Worm (Caenorhabditis elegans) whole organism, L1 larva: Measurements from ENCODE around the gene B0280.11.
A peak's percentile ranks its signal among the peaks of the same experiment; 100 is the strongest.

Experiments used
- F16B12.6 ChIP-seq: fragments of 150-350 bp; optimal IDR thresholded peaks from 2 replicates; lab custom pipeline; 2014; ENCODE audit warnings: missing biosample characterization, missing genetic modification characterization
- Y116A8C.19 ChIP-seq: sonication (generic microtip); optimal IDR thresholded peaks from 2 replicates; lab custom pipeline; 2016; ENCODE audit warnings: missing compliant biosample characterization, missing genetic modification characterization, borderline replicate concordance
- aha-1 ChIP-seq: fragments of 150-350 bp; optimal IDR thresholded peaks from 2 replicates; lab custom pipeline; 2014; ENCODE audit warnings: missing biosample characterization, missing genetic modification characterization
- ama-1 ChIP-seq: fragments of 150-350 bp; optimal IDR thresholded peaks from 2 replicates; lab custom pipeline; 2014
- blmp-1 ChIP-seq: fragments of 150-350 bp; optimal IDR thresholded peaks from 2 replicates; lab custom pipeline; 2014; ENCODE audit warnings: missing biosample characterization, missing genetic modification characterization
- ceh-63 ChIP-seq: fragments of 200-800 bp; sonication (Bioruptor generic); optimal IDR thresholded peaks from 2 replicates; lab custom pipeline; 2018; ENCODE audit warnings: mild to moderate bottlenecking, missing genetic modification characterization, missing compliant biosample characterization
- ceh-8 ChIP-seq: fragments of 200-800 bp; sonication (Bioruptor generic); optimal IDR thresholded peaks from 2 replicates; lab custom pipeline; 2018; ENCODE audit warnings: mild to moderate bottlenecking, missing genetic modification characterization, moderate library complexity, missing compliant biosample characterization
- ceh-82 ChIP-seq, 3 experiments: fragments of 150-350 bp in 1 of 3; sonication (generic microtip) in 2 of 3; optimal IDR thresholded peaks; 2 replicates each; lab custom pipeline; 2014 to 2017; ENCODE audit warnings: missing biosample characterization in 3 of 3, missing genetic modification characterization in 3 of 3
- ceh-88 ChIP-seq: fragments of 200-800 bp; sonication (Bioruptor generic); IDR thresholded peaks from 2 replicates; pipeline ENCODE4 v1.3.6; 2022; ENCODE audit warnings: missing genetic modification characterization, missing compliant biosample characterization
- ces-1 ChIP-seq: fragments of 150-350 bp; optimal IDR thresholded peaks from 2 replicates; lab custom pipeline; 2014; ENCODE audit warnings: missing biosample characterization, missing genetic modification reagents, missing genetic modification characterization
- dpl-1 ChIP-seq, 3 experiments: fragments of 150-350 bp in 2 of 3; sonication (generic microtip) in 1 of 3; optimal IDR thresholded peaks; 2 replicates each; lab custom pipeline; 2014 to 2017; ENCODE audit warnings: missing biosample characterization in 3 of 3, missing genetic modification characterization in 3 of 3, missing genetic modification reagents in 3 of 3
- efl-3 ChIP-seq: fragments of 200-800 bp; sonication (Bioruptor generic); optimal IDR thresholded peaks from 2 replicates; lab custom pipeline; 2018; ENCODE audit warnings: mild to moderate bottlenecking, missing genetic modification characterization, missing compliant biosample characterization
- elt-2 ChIP-seq: sonication (generic microtip); optimal IDR thresholded peaks from 2 replicates; lab custom pipeline; 2016; ENCODE audit warnings: missing genetic modification characterization, mild to moderate bottlenecking, inconsistent platforms, missing compliant biosample characterization, missing genetic modification reagents
- ets-5 ChIP-seq: fragments of 200-800 bp; sonication (Bioruptor generic); IDR thresholded peaks from 2 replicates; pipeline ENCODE4 v1.3.6; 2022; ENCODE audit warnings: missing genetic modification characterization, missing compliant biosample characterization
- fkh-10 ChIP-seq: sonication (generic microtip); optimal IDR thresholded peaks from 2 replicates; lab custom pipeline; 2017; ENCODE audit warnings: missing biosample characterization, missing genetic modification reagents, missing genetic modification characterization
- fkh-4 ChIP-seq: sonication (generic microtip); optimal IDR thresholded peaks from 2 replicates; lab custom pipeline; 2016; ENCODE audit warnings: missing compliant biosample characterization, missing genetic modification characterization, borderline replicate concordance
- fkh-8 ChIP-seq: sonication (generic microtip); optimal IDR thresholded peaks from 2 replicates; lab custom pipeline; 2016; ENCODE audit warnings: mild to moderate bottlenecking, missing genetic modification characterization, missing compliant biosample characterization
- fos-1 ChIP-seq: fragments of 150-350 bp; optimal IDR thresholded peaks from 2 replicates; lab custom pipeline; 2014; ENCODE audit warnings: missing biosample characterization, missing genetic modification characterization
- hlh-17 ChIP-seq: fragments of 200-800 bp; sonication (Bioruptor generic); optimal IDR thresholded peaks from 2 replicates; lab custom pipeline; 2018; ENCODE audit warnings: missing genetic modification characterization, mild to moderate bottlenecking, missing compliant biosample characterization, moderate library complexity, borderline replicate concordance
- hpl-2 ChIP-seq: fragments of 150-350 bp; optimal IDR thresholded peaks from 2 replicates; lab custom pipeline; 2014; ENCODE audit warnings: missing biosample characterization, missing genetic modification reagents, missing genetic modification characterization
- isw-1 ChIP-seq: fragments of 200-800 bp; sonication (Bioruptor generic); IDR thresholded peaks from 2 replicates; pipeline ENCODE4 v1.3.6; 2022; ENCODE audit warnings: missing genetic modification characterization, missing compliant biosample characterization
- jun-1 ChIP-seq: fragments of 150-350 bp; optimal IDR thresholded peaks from 2 replicates; lab custom pipeline; 2014; ENCODE audit warnings: missing biosample characterization, missing genetic modification reagents, missing genetic modification characterization
- lin-13 ChIP-seq: fragments of 150-350 bp; optimal IDR thresholded peaks from 2 replicates; lab custom pipeline; 2014; ENCODE audit warnings: missing biosample characterization, missing genetic modification reagents, missing genetic modification characterization
- lin-14 ChIP-seq: fragments of 200-800 bp; sonication (Bioruptor generic); optimal IDR thresholded peaks from 2 replicates; lab custom pipeline; 2018; ENCODE audit warnings: mild to moderate bottlenecking, missing genetic modification characterization, moderate library complexity, missing compliant biosample characterization
- lin-15B ChIP-seq: fragments of 150-350 bp; sonication (generic microtip); optimal IDR thresholded peaks from 3 replicates; lab custom pipeline; 2014; ENCODE audit warnings: missing biosample characterization, missing genetic modification characterization
- lin-35 ChIP-seq, 2 experiments: fragments of 150-350 bp; optimal IDR thresholded peaks; 2 replicates each; lab custom pipeline; 2014; ENCODE audit warnings: missing biosample characterization in 2 of 2, missing genetic modification characterization in 2 of 2, missing genetic modification reagents in 2 of 2
- lin-39 ChIP-seq: fragments of 150-350 bp; optimal IDR thresholded peaks from 2 replicates; lab custom pipeline; 2014; ENCODE audit warnings: missing biosample characterization, missing genetic modification reagents, missing genetic modification characterization
- mep-1 ChIP-seq: fragments of 150-350 bp; optimal IDR thresholded peaks from 2 replicates; lab custom pipeline; 2014; ENCODE audit warnings: missing biosample characterization, missing genetic modification characterization
- nhr-11 ChIP-seq: fragments of 150-350 bp; optimal IDR thresholded peaks from 2 replicates; lab custom pipeline; 2014; ENCODE audit warnings: missing biosample characterization, missing genetic modification characterization
- nhr-12 ChIP-seq: sonication (generic microtip); optimal IDR thresholded peaks from 2 replicates; lab custom pipeline; 2017; ENCODE audit warnings: missing biosample characterization, missing genetic modification characterization
- nhr-237 ChIP-seq: fragments of 150-350 bp; optimal IDR thresholded peaks from 2 replicates; lab custom pipeline; 2014; ENCODE audit warnings: missing biosample characterization, missing genetic modification characterization
- nhr-28 ChIP-seq: fragments of 150-350 bp; optimal IDR thresholded peaks from 2 replicates; lab custom pipeline; 2014; ENCODE audit warnings: missing biosample characterization, missing genetic modification characterization
- nhr-47 ChIP-seq: sonication (generic microtip); optimal IDR thresholded peaks from 2 replicates; lab custom pipeline; 2016; ENCODE audit warnings: mild to moderate bottlenecking, missing genetic modification characterization, moderate library complexity, missing compliant biosample characterization
- nhr-71 ChIP-seq: sonication (generic microtip); optimal IDR thresholded peaks from 2 replicates; lab custom pipeline; 2016; ENCODE audit warnings: mild to moderate bottlenecking, missing genetic modification characterization, moderate library complexity, missing compliant biosample characterization
- nhr-84 ChIP-seq: sonication (generic microtip); optimal IDR thresholded peaks from 2 replicates; lab custom pipeline; 2017; ENCODE audit warnings: missing biosample characterization, missing genetic modification characterization
- nhr-85 ChIP-seq: sonication (generic microtip); peaks from one replicate; lab custom pipeline; 2016; ENCODE audit warnings: missing genetic modification characterization, inconsistent platforms, missing compliant biosample characterization
- pqm-1 ChIP-seq: sonication (generic microtip); optimal IDR thresholded peaks from 3 replicates; lab custom pipeline; 2017; ENCODE audit warnings: missing biosample characterization, missing genetic modification characterization
- skn-1 ChIP-seq: fragments of 150-350 bp; optimal IDR thresholded peaks from 2 replicates; lab custom pipeline; 2014; ENCODE audit warnings: missing biosample characterization, missing genetic modification characterization
- sox-4 ChIP-seq: sonication (generic microtip); optimal IDR thresholded peaks from 2 replicates; lab custom pipeline; 2016; ENCODE audit warnings: missing genetic modification characterization, missing compliant biosample characterization
- sptf-1 ChIP-seq: fragments of 150-350 bp; optimal IDR thresholded peaks from 2 replicates; lab custom pipeline; 2014; ENCODE audit warnings: missing biosample characterization, missing genetic modification characterization
- swsn-7 ChIP-seq: sonication (generic microtip); optimal IDR thresholded peaks from 2 replicates; lab custom pipeline; 2016; ENCODE audit warnings: missing genetic modification characterization, missing compliant biosample characterization
- unc-30 ChIP-seq: sonication (generic microtip); optimal IDR thresholded peaks from 2 replicates; lab custom pipeline; 2017; ENCODE audit warnings: missing biosample characterization, missing genetic modification characterization
- unc-62 ChIP-seq: fragments of 150-350 bp; optimal IDR thresholded peaks from 2 replicates; lab custom pipeline; 2014; ENCODE audit warnings: missing biosample characterization, missing genetic modification reagents, missing genetic modification characterization
- vab-15 ChIP-seq: sonication (generic microtip); optimal IDR thresholded peaks from 2 replicates; lab custom pipeline; 2017; ENCODE audit warnings: missing genotype, mild to moderate bottlenecking, missing genetic modification characterization, missing compliant biosample characterization
- xbp-1 ChIP-seq: sonication (generic microtip); optimal IDR thresholded peaks from 2 replicates; lab custom pipeline; 2016; ENCODE audit warnings: missing genetic modification characterization, missing compliant biosample characterization
- ztf-11 ChIP-seq, 2 experiments: sonication (generic microtip); optimal IDR thresholded peaks; 2 replicates each; lab custom pipeline; 2016 to 2017; ENCODE audit warnings: missing genetic modification characterization in 2 of 2, missing biosample characterization in 1 of 2, missing compliant biosample characterization in 1 of 2
- ztf-4 ChIP-seq: fragments of 150-350 bp; optimal IDR thresholded peaks from 2 replicates; lab custom pipeline; 2014; ENCODE audit warnings: missing biosample characterization, missing genetic modification characterization

B0280.11 gene

ce11 chrIII:7165816-7166229, 27.7 kb upstream of the B0280.11 start (continued):
- TF ChIP-seq pqm-1 (no peak), skn-1 (tag; lab: Kevin White, UChicago) (peak; percentile 82)
- TF ChIP-seq, all 84 proteins: peak for 22

DNA sequence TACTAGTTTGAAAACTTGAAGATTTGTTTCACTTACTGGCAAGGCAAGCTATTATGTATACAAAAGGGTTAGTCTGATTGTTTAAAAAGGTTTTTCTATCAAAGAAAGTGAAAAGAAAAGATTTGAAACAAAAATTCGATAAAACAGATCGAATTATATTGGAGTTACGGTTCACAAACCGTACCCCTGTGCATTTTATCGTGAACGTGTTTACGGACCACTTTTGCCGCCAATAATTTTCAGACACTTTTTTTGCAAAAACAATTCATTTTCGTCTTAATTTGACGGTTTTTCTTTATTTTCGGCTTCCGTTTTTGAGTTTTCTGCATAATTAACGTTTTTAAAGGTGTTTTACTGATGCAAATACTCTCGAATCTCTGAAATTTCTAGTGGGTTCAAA, 27.2 kb upstream of the B0280.11 start:
- TF ChIP-seq ama-1 (lab: Kevin White, UChicago) (no peak), nhr-28 (tag; lab: Kevin White, UChicago) (no peak), ets-5 (no peak), ceh-82 (tag; optimal IDR thresholded peaks at IDR 0.05; lab: Kevin White, UChicago) (no peak)

- TF ChIP-seq nhr-85 (tag; lab: Kevin White, UChicago) = peak; percentile 97
- TF ChIP-seq dpl-1 (GFP tag; optimal IDR thresholded peaks at IDR 0.05; lab: Kevin White, UChicago) = peak; percentile 90 to 94 (median 91)
- TF ChIP-seq hpl-2 (GFP tag; lab: Kevin White, UChicago) = peak; percentile 52
- peak; percentile 95 for TF ChIP-seq fkh-8 (tag; lab: Kevin White, UChicago)
- TF ChIP-seq F16B12.6 (tag; lab: Kevin White, UChicago) = peak; percentile 60
- TF ChIP-seq pqm-1 = no peak
- peak; percentile 91 for TF ChIP-seq xbp-1 (tag; lab: Kevin White, UChicago)
- TF ChIP-seq skn-1 (tag; lab: Kevin White, UChicago) = peak; percentile 93
- peak; percentile 72; the same call in 1 of the 2 replicates for TF ChIP-seq ceh-88 (GFP tag; lab: Robert Waterston, UW)
- peak; percentile 55 to 96 (median 67) for TF ChIP-seq ceh-82 (tag; optimal IDR thresholded peaks at IDR 0.05; lab: Kevin White, UChicago)
- TF ChIP-seq ets-5 = no peak
- TF ChIP-seq Y116A8C.19 (tag; lab: Kevin White, UChicago) = no peak
- no peak for TF ChIP-seq hlh-17 (GFP tag; lab: Kevin White, UChicago)
- TF ChIP-seq nhr-28 (tag; lab: Kevin White, UChicago) = no peak
- TF ChIP-seq aha-1 = peak; percentile 72
- TF ChIP-seq lin-14 (GFP tag; lab: Kevin White, UChicago) = peak; percentile 95
- TF ChIP-seq blmp-1 (tag; lab: Kevin White, UChicago) = peak; percentile 82
- peak; percentile 45 for TF ChIP-seq elt-2 (tag; lab: Kevin White, UChicago)
- peak; percentile 100 for TF ChIP-seq lin-13 (GFP tag; lab: Kevin White, UChicago)
- peak; percentile 14 for TF ChIP-seq fkh-4 (tag; lab: Kevin White, UChicago)
- TF ChIP-seq nhr-12 (tag; lab: Kevin White, UChicago) = no peak
- TF ChIP-seq swsn-7 = peak; percentile 87
- TF ChIP-seq unc-62 (GFP tag; lab: Kevin White, UChicago) = no peak
- peak; percentile 74 for TF ChIP-seq nhr-237 (tag; lab: Kevin White, UChicago)
- no peak for TF ChIP-seq nhr-84
- TF ChIP-seq lin-35 (GFP tag; optimal IDR thresholded peaks at IDR 0.05; lab: Kevin White, UChicago) = peak; percentile 93 to 96
- peak; percentile 90 for TF ChIP-seq nhr-47 (tag; lab: Kevin White, UChicago)
- TF ChIP-seq lin-15B (tag; lab: Kevin White, UChicago) = peak; percentile 99
- no peak for TF ChIP-seq sox-4 (tag; lab: Kevin White, UChicago)
- peak in 1 of 2 experiments; percentile 57 for TF ChIP-seq ztf-11 (tag; optimal IDR thresholded peaks at IDR 0.05; lab: Kevin White, UChicago)
- TF ChIP-seq nhr-11 (tag; lab: Kevin White, UChicago) = peak; percentile 70
- TF ChIP-seq ces-1 (GFP tag; lab: Kevin White, UChicago) = no peak
- TF ChIP-seq lin-39 (tag; lab: Kevin White, UChicago) = peak; percentile 76
- peak; percentile 34 for TF ChIP-seq fos-1 (tag; lab: Kevin White, UChicago)
- peak; percentile 71 for TF ChIP-seq fkh-10 (GFP tag; lab: Kevin White, UChicago)
- peak; percentile 86 for TF ChIP-seq mep-1 (tag; lab: Kevin White, UChicago)
- peak; percentile 46 for TF ChIP-seq ceh-8 (GFP tag; lab: Kevin White, UChicago)
- peak; percentile 56 for TF ChIP-seq ama-1 (lab: Kevin White, UChicago)
- TF ChIP-seq jun-1 = peak; percentile 86
- peak; percentile 95 for TF ChIP-seq nhr-71 (tag; lab: Kevin White, UChicago)
- TF ChIP-seq ceh-63 (GFP tag; lab: Kevin White, UChicago) = no peak
- peak; percentile 90 for TF ChIP-seq isw-1 (GFP tag; lab: Robert Waterston, UW)
- no peak for TF ChIP-seq sptf-1
- peak; percentile 77 for TF ChIP-seq ztf-4 (tag; lab: Kevin White, UChicago)
- no peak for TF ChIP-seq efl-3 (GFP tag; lab: Kevin White, UChicago)
- no peak for TF ChIP-seq vab-15 (tag; lab: Kevin White, UChicago)
- TF ChIP-seq unc-30 (tag; lab: Kevin White, UChicago) = no peak
Measured at ce11 chrIII:7162065-7162762, 24.1 kb upstream of the B0280.11 start, which contains the start of the genes syf-2 and K04G7.1. Gene syf-2 (minus strand): TSS chrIII:7162115. Gene K04G7.1 (plus strand): TSS chrIII:7162712.
